Worm (Caenorhabditis elegans) whole organism, midembryonic: ENCODE measurements around the gene clec-165.

Experiments used
- T22C8.4 ChIP-seq: fragments of 200-800 bp; sonication (Bioruptor generic); IDR thresholded peaks from 2 replicates; pipeline ENCODE4 v1.3.6; 2022; ENCODE audit warnings: missing genetic modification characterization, missing compliant biosample characterization
- cog-1 ChIP-seq: sonication (generic microtip); optimal IDR thresholded peaks from 2 replicates; lab custom pipeline; 2016; ENCODE audit warnings: missing genetic modification characterization, missing compliant biosample characterization
- flt-1 ChIP-seq: fragments of 200-800 bp; sonication (Bioruptor generic); IDR thresholded peaks from 2 replicates; pipeline ENCODE4 v1.3.6; 2022; ENCODE audit warnings: missing genetic modification characterization, missing compliant biosample characterization
- klf-2 ChIP-seq: fragments of 200-800 bp; sonication (Bioruptor generic); conservative IDR thresholded peaks from 2 replicates; pipeline ENCODE4 v1.3.6; 2022; ENCODE audit warnings: missing genetic modification reagents, missing genetic modification characterization, missing compliant biosample characterization
- med-1 ChIP-seq: sonication (generic microtip); optimal IDR thresholded peaks from 2 replicates; lab custom pipeline; 2017; ENCODE audit warnings: missing genetic modification characterization, mild to moderate bottlenecking, missing compliant biosample characterization, antibody characterized with exemption, missing genetic modification reagents; ENCODE audit not compliant: insufficient read depth
- ref-1 ChIP-seq: fragments of 200-800 bp; sonication (Bioruptor generic); conservative IDR thresholded peaks from 2 replicates; pipeline ENCODE4 v1.3.6; 2022; ENCODE audit warnings: missing genetic modification reagents, missing genetic modification characterization, missing compliant biosample characterization
- tab-1 ChIP-seq: fragments of 200-800 bp; sonication (Bioruptor generic); IDR thresholded peaks from 2 replicates; pipeline ENCODE4 v1.3.6; 2022; ENCODE audit warnings: missing genetic modification characterization, missing compliant biosample characterization
- ztf-23 ChIP-seq: fragments of 200-800 bp; sonication (Bioruptor generic); IDR thresholded peaks from 2 replicates; pipeline ENCODE4 v1.3.6; 2022; ENCODE audit warnings: missing genetic modification reagents, missing genetic modification characterization, missing compliant biosample characterization
- ztf-29 ChIP-seq: fragments of 200-800 bp; sonication (Bioruptor generic); IDR thresholded peaks from 2 replicates; pipeline ENCODE4 v1.3.6; 2022; ENCODE audit warnings: missing genetic modification reagents, missing genetic modification characterization, missing compliant biosample characterization

DNA sequence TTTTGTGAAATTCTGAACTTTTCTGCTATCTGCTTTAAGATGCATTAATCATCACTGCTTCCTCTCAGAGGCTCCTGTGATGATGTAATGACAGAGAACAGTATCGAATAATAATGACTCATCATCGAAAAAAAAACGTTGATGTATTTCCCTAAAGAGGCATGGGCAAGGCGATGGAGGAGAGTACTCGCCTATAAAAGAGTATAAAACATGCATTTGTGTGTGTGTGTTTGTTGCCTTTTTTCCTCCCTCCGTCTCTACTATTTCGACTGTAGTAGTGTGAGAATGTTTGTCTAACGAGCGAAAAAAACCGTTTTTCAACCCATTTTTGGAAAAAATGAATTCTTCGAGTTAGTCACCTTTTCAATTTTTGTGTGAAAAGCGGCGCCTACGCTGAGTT is 38.2 kb upstream of the clec-165 start:
- no peak for TF ChIP-seq tab-1 (GFP tag; lab: Robert Waterston, UW)
- TF ChIP-seq cog-1 (tag; lab: Kevin White, UChicago) = no peak
- TF ChIP-seq T22C8.4 (GFP tag; lab: Robert Waterston, UW) = no peak
- no peak for TF ChIP-seq ztf-23 (GFP tag; lab: Robert Waterston, UW)
- TF ChIP-seq med-1 (GFP tag; lab: Kevin White, UChicago) = no peak
- TF ChIP-seq flt-1 = no peak
- no peak for TF ChIP-seq ztf-29
- no peak for TF ChIP-seq ref-1
- TF ChIP-seq klf-2 (GFP tag; lab: Robert Waterston, UW) = no peak
